Fruit fly (Drosophila melanogaster) whole organism, embryonic: ENCODE measurements around the gene CG17224.
A peak's percentile ranks its signal among the peaks of the same experiment; 100 is the strongest.

Source experiments
- Abd-B ChIP-seq: fragments of 200-800 bp; sonication (Bioruptor generic); optimal IDR thresholded peaks from 2 replicates; lab custom pipeline; 2018; ENCODE audit warnings: missing biosample characterization, mild to moderate bottlenecking, missing genetic modification characterization, moderate library complexity
- BEAF-32 ChIP-seq: fragments of 200-800 bp; sonication (Bioruptor generic); optimal IDR thresholded peaks from 3 replicates; lab custom pipeline; 2017; ENCODE audit warnings: missing biosample characterization, missing genetic modification characterization, mild to moderate bottlenecking, moderate library complexity, missing genetic modification reagents
- CG1024 ChIP-seq: fragments of 200-800 bp; sonication (Bioruptor generic); IDR thresholded peaks from 2 replicates; pipeline ENCODE4 v1.3.6; 2022; ENCODE audit warnings: missing biosample characterization, missing genetic modification characterization
- CG10366 ChIP-seq: fragments of 200-800 bp; sonication (Bioruptor generic); IDR thresholded peaks from 2 replicates; pipeline ENCODE4 v1.3.6; 2022; ENCODE audit warnings: missing biosample characterization, missing genetic modification characterization
- CG10959 ChIP-seq: fragments of 200-800 bp; sonication (Bioruptor generic); IDR thresholded peaks from 2 replicates; pipeline ENCODE4 v1.3.6; 2022; ENCODE audit warnings: missing biosample characterization, missing genetic modification characterization
- CG11696 ChIP-seq: fragments of 200-800 bp; sonication (Bioruptor generic); IDR thresholded peaks from 2 replicates; pipeline ENCODE4 v1.3.6; 2022; ENCODE audit warnings: missing biosample characterization, missing genetic modification characterization
- CG12104 ChIP-seq: fragments of 200-800 bp; sonication (Bioruptor generic); optimal IDR thresholded peaks from 3 replicates; lab custom pipeline; 2016; ENCODE audit warnings: missing biosample characterization, missing genetic modification characterization
- CG12155 ChIP-seq: fragments of 200-800 bp; sonication (Bioruptor generic); optimal IDR thresholded peaks from 3 replicates; lab custom pipeline; 2016; ENCODE audit warnings: missing biosample characterization, missing genetic modification characterization
- CG12236 ChIP-seq: fragments of 200-800 bp; sonication (Bioruptor generic); optimal IDR thresholded peaks from 2 replicates; lab custom pipeline; 2016; ENCODE audit warnings: missing biosample characterization, missing genetic modification characterization
- CG14860 ChIP-seq: fragments of 200-800 bp; sonication (Bioruptor generic); IDR thresholded peaks from 3 replicates; pipeline ENCODE4 v1.3.6; 2022; ENCODE audit warnings: missing biosample characterization, missing genetic modification characterization; ENCODE audit not compliant: partially characterized antibody
- CG15601 ChIP-seq: fragments of 200-800 bp; sonication (Bioruptor generic); optimal IDR thresholded peaks from 3 replicates; lab custom pipeline; 2019; ENCODE audit warnings: missing biosample characterization, mild to moderate bottlenecking, missing genetic modification characterization, moderate library complexity
- CG17359 ChIP-seq: fragments of 200-800 bp; sonication (Bioruptor generic); optimal IDR thresholded peaks from 3 replicates; lab custom pipeline; 2018; ENCODE audit warnings: missing biosample characterization, mild to moderate bottlenecking, missing genetic modification characterization, moderate library complexity
- CG17385 ChIP-seq: fragments of 200-800 bp; sonication (Bioruptor generic); optimal IDR thresholded peaks from 3 replicates; lab custom pipeline; 2018; ENCODE audit warnings: missing biosample characterization, mild to moderate bottlenecking, missing genetic modification characterization
- CG30020 ChIP-seq: fragments of 200-800 bp; optimal IDR thresholded peaks from 2 replicates; lab custom pipeline; 2019; ENCODE audit warnings: missing biosample characterization, mild to moderate bottlenecking, missing genetic modification characterization, moderate library complexity
- CG32767 ChIP-seq: fragments of 200-800 bp; sonication (Bioruptor generic); IDR thresholded peaks from 2 replicates; pipeline ENCODE4 v1.3.6; 2022; ENCODE audit warnings: missing biosample characterization, missing genetic modification characterization
- CG32772 ChIP-seq: fragments of 200-800 bp; sonication (Bioruptor generic); IDR thresholded peaks from 2 replicates; pipeline ENCODE4 v1.3.6; 2022; ENCODE audit warnings: missing biosample characterization, missing genetic modification characterization
- CG3726 ChIP-seq: fragments of 200-800 bp; sonication (Bioruptor generic); IDR thresholded peaks from 3 replicates; pipeline ENCODE4, ENCODE4 v1.3.6; 2022; ENCODE audit warnings: missing biosample characterization, missing genetic modification characterization
- CG4820 ChIP-seq: fragments of 200-800 bp; sonication (Bioruptor generic); optimal IDR thresholded peaks from 3 replicates; lab custom pipeline; 2016; ENCODE audit warnings: missing biosample characterization, missing genetic modification characterization
- CG6765 ChIP-seq: fragments of 200-800 bp; sonication (Bioruptor generic); optimal IDR thresholded peaks from 3 replicates; lab custom pipeline; 2017; ENCODE audit warnings: missing biosample characterization, mild to moderate bottlenecking, missing genetic modification characterization
- CG9817 ChIP-seq: fragments of 200-800 bp; sonication (Bioruptor generic); optimal IDR thresholded peaks from 2 replicates; lab custom pipeline; 2018; ENCODE audit warnings: missing biosample characterization, mild to moderate bottlenecking, missing genetic modification characterization, moderate library complexity
- CG9932 ChIP-seq: fragments of 200-800 bp; sonication (Bioruptor generic); IDR thresholded peaks from 2 replicates; pipeline ENCODE4 v1.3.6; 2022; ENCODE audit warnings: missing biosample characterization, missing genetic modification characterization
- Camta ChIP-seq: fragments of 200-800 bp; sonication (Bioruptor generic); optimal IDR thresholded peaks from 2 replicates; lab custom pipeline; 2016; ENCODE audit warnings: missing biosample characterization, missing genetic modification characterization
- Dp ChIP-seq: fragments of 200-800 bp; sonication (Bioruptor generic); optimal IDR thresholded peaks from 2 replicates; lab custom pipeline; 2018; ENCODE audit warnings: missing biosample characterization, mild to moderate bottlenecking, missing genetic modification characterization, moderate library complexity
- Fer1 ChIP-seq: fragments of 200-800 bp; sonication (Bioruptor generic); optimal IDR thresholded peaks from 2 replicates; lab custom pipeline; 2017; ENCODE audit warnings: missing biosample characterization, mild to moderate bottlenecking, missing genetic modification characterization
- Fer2 ChIP-seq: fragments of 200-800 bp; sonication (Bioruptor generic); optimal IDR thresholded peaks from 2 replicates; lab custom pipeline; 2018; ENCODE audit warnings: missing biosample characterization, mild to moderate bottlenecking, missing genetic modification characterization, moderate library complexity
- Fer3 ChIP-seq: fragments of 200-800 bp; sonication (Bioruptor generic); optimal IDR thresholded peaks from 2 replicates; lab custom pipeline; 2018; ENCODE audit warnings: missing biosample characterization, mild to moderate bottlenecking, missing genetic modification characterization, moderate library complexity
- HHEX ChIP-seq: fragments of 200-800 bp; sonication (Bioruptor generic); optimal IDR thresholded peaks from 3 replicates; lab custom pipeline; 2017; ENCODE audit warnings: missing biosample characterization, mild to moderate bottlenecking, missing genetic modification characterization, missing genetic modification reagents
- Hr78 ChIP-seq, 2 experiments: fragments of 200-800 bp in 1 of 2; fragments of >200 bp in 1 of 2; sonication (Bioruptor generic) in 1 of 2; optimal IDR thresholded peaks; 2 replicates each; lab custom pipeline; 2017 to 2019; ENCODE audit warnings: missing biosample characterization in 2 of 2, missing genetic modification characterization in 2 of 2, mild to moderate bottlenecking in 1 of 2, moderate library complexity in 1 of 2
- Med ChIP-seq: fragments of 200-800 bp; sonication (Bioruptor generic); peaks from one replicate; lab custom pipeline; 2016; ENCODE audit warnings: missing biosample characterization, missing genetic modification characterization, mild to moderate bottlenecking, inconsistent platforms, moderate library complexity
- NC2α ChIP-seq: fragments of 200-800 bp; sonication (Bioruptor generic); optimal IDR thresholded peaks from 2 replicates; lab custom pipeline; 2016; ENCODE audit warnings: missing biosample characterization, missing genetic modification characterization
- Oaz ChIP-seq: fragments of 200-800 bp; sonication (Bioruptor generic); IDR thresholded peaks from 2 replicates; pipeline ENCODE4 v1.3.6; 2022; ENCODE audit warnings: missing biosample characterization, missing genetic modification characterization
- Scr ChIP-seq: fragments of 200-800 bp; sonication (Bioruptor generic); IDR thresholded peaks from 2 replicates; pipeline ENCODE4 v1.3.6; 2022; ENCODE audit warnings: missing biosample characterization, missing genetic modification characterization; ENCODE audit not compliant: partially characterized antibody
- Xrp1 ChIP-seq: fragments of 200-800 bp; sonication (Bioruptor generic); IDR thresholded peaks from 2 replicates; pipeline ENCODE4 v1.3.6; 2022; ENCODE audit warnings: missing biosample characterization, missing genetic modification characterization
- ap ChIP-seq: fragments of 200-800 bp; sonication (Bioruptor generic); IDR thresholded peaks from 2 replicates; pipeline ENCODE4 v1.3.6; 2022; ENCODE audit warnings: missing biosample characterization, missing genetic modification characterization
- croc ChIP-seq: fragments of 200-800 bp; sonication (Bioruptor generic); conservative IDR thresholded peaks from 3 replicates; pipeline ENCODE4 v1.3.6; 2022; ENCODE audit warnings: missing biosample characterization, missing genetic modification characterization
- crol ChIP-seq: fragments of 200-800 bp; sonication (Bioruptor generic); IDR thresholded peaks from 2 replicates; pipeline ENCODE4 v1.3.6; 2022; ENCODE audit warnings: missing biosample characterization, missing genetic modification characterization
- ems ChIP-seq: fragments of 200-800 bp; sonication (Bioruptor generic); optimal IDR thresholded peaks from 3 replicates; lab custom pipeline; 2016; ENCODE audit warnings: missing biosample characterization, missing genetic modification characterization
- fd96Cb ChIP-seq: fragments of 200-800 bp; sonication (Bioruptor generic); optimal IDR thresholded peaks from 2 replicates; lab custom pipeline; 2018; ENCODE audit warnings: missing biosample characterization, mild to moderate bottlenecking, missing genetic modification characterization, moderate library complexity
- gem ChIP-seq: fragments of 200-800 bp; sonication (Bioruptor generic); optimal IDR thresholded peaks from 2 replicates; lab custom pipeline; 2019; ENCODE audit warnings: missing biosample characterization, mild to moderate bottlenecking, missing genetic modification characterization, moderate library complexity
- inv ChIP-seq: fragments of 200-800 bp; sonication (Bioruptor generic); IDR thresholded peaks from 2 replicates; pipeline ENCODE4 v1.3.6; 2022; ENCODE audit warnings: missing biosample characterization, missing genetic modification characterization; ENCODE audit not compliant: partially characterized antibody
- ken ChIP-seq: fragments of 200-800 bp; sonication (Bioruptor generic); IDR thresholded peaks from 3 replicates; pipeline ENCODE4 v1.3.6; 2022; ENCODE audit warnings: missing biosample characterization, missing genetic modification characterization
- nau ChIP-seq: fragments of 200-800 bp; sonication (Bioruptor generic); optimal IDR thresholded peaks from 3 replicates; lab custom pipeline; 2017; ENCODE audit warnings: missing biosample characterization, mild to moderate bottlenecking, missing genetic modification characterization, missing genetic modification reagents
- nom ChIP-seq: fragments of 200-800 bp; sonication (Bioruptor generic); optimal IDR thresholded peaks from 2 replicates; lab custom pipeline; 2017; ENCODE audit warnings: missing biosample characterization, missing genetic modification characterization, mild to moderate bottlenecking, moderate library complexity, missing genetic modification reagents
- pho ChIP-seq: fragments of 200-800 bp; sonication (Bioruptor generic); optimal IDR thresholded peaks from 2 replicates; lab custom pipeline; 2016; ENCODE audit warnings: missing biosample characterization, missing genetic modification characterization
- phol ChIP-seq: fragments of 200-800 bp; sonication (Bioruptor generic); optimal IDR thresholded peaks from 3 replicates; lab custom pipeline; 2018; ENCODE audit warnings: missing biosample characterization, mild to moderate bottlenecking, missing genetic modification characterization, moderate library complexity
- schlank ChIP-seq: fragments of 200-800 bp; sonication (Bioruptor generic); optimal IDR thresholded peaks from 2 replicates; lab custom pipeline; 2018; ENCODE audit warnings: missing biosample characterization, mild to moderate bottlenecking, missing genetic modification characterization
- shn ChIP-seq: fragments of 200-800 bp; sonication (Bioruptor generic); optimal IDR thresholded peaks from 3 replicates; lab custom pipeline; 2016; ENCODE audit warnings: missing biosample characterization, missing genetic modification characterization
- slp2 ChIP-seq: fragments of 200-800 bp; sonication (Bioruptor generic); optimal IDR thresholded peaks from 2 replicates; lab custom pipeline; 2016; ENCODE audit warnings: missing biosample characterization, missing genetic modification characterization
- sqz ChIP-seq: fragments of 200-800 bp; sonication (Bioruptor generic); optimal IDR thresholded peaks from 3 replicates; lab custom pipeline; 2018; ENCODE audit warnings: missing biosample characterization, mild to moderate bottlenecking, missing genetic modification characterization
- tgo ChIP-seq: fragments of 200-800 bp; sonication (Bioruptor generic); IDR thresholded peaks from 3 replicates; pipeline ENCODE4 v1.3.6; 2022; ENCODE audit warnings: missing biosample characterization, missing genetic modification characterization
- tin ChIP-seq: fragments of 200-800 bp; sonication (Bioruptor generic); optimal IDR thresholded peaks from 3 replicates; lab custom pipeline; 2016; ENCODE audit warnings: missing biosample characterization, missing genetic modification characterization
- vvl ChIP-seq: fragments of 200-800 bp; sonication (Bioruptor generic); IDR thresholded peaks from 2 replicates; pipeline ENCODE4 v1.3.6; 2022; ENCODE audit warnings: missing biosample characterization, missing genetic modification characterization

Gene CG17224

dm6 chr2L:3012780-3013179 is 5.3 kb downstream of the CG17224 start (continued):
- TF ChIP-seq Oaz (GFP tag; lab: Robert Waterston, UW) (no peak), CG11696 (no peak), tgo (no peak), phol (tag; lab: Kevin White, UChicago) (peak; percentile 47), Camta (GFP tag; lab: Kevin White, UChicago) (no peak), Med (GFP tag; lab: Kevin White, UChicago) (peak; percentile 21), CG32767 (GFP tag; lab: Robert Waterston, UW) (no peak), vvl (GFP tag; lab: Robert Waterston, UW) (peak; percentile 56; the same call in 1 of the 2 replicates), Fer1 (no peak), shn (GFP tag; lab: Kevin White, UChicago) (no peak), CG10959 (GFP tag; lab: Robert Waterston, UW) (0 out of 2 replicates have a peak, but pooled peaks have one; percentile 7), nom (GFP tag; lab: Kevin White, UChicago) (no peak), CG12155 (GFP tag; lab: Kevin White, UChicago) (no peak), ap (GFP tag; lab: Robert Waterston, UW) (0 out of 2 replicates have a peak, but pooled peaks have one; percentile 33), CG12104 (no peak), nau (GFP tag; lab: Kevin White, UChicago) (no peak), NC2α (GFP tag; lab: Kevin White, UChicago) (no peak), HHEX (GFP tag; lab: Kevin White, UChicago) (no peak), ken (GFP tag; lab: Robert Waterston, UW) (peak; percentile 38; the same call in 1 of the 3 replicates), CG6765 (GFP tag; lab: Kevin White, UChicago) (no peak), crol (GFP tag; lab: Robert Waterston, UW) (no peak), schlank (no peak), inv (GFP tag; lab: Robert Waterston, UW) (no peak), CG9932 (GFP tag; lab: Robert Waterston, UW) (no peak), CG30020 (tag; lab: Kevin White, UChicago) (no peak), croc (no peak), fd96Cb (peak; percentile 32), CG12236 (no peak), CG17359 (tag; lab: Kevin White, UChicago) (no peak), BEAF-32 (GFP tag; lab: Kevin White, UChicago) (no peak), Hr78 (GFP tag; optimal IDR thresholded peaks at IDR 0.05; lab: Kevin White, UChicago) (no peak), pho (no peak), CG9817 (tag; lab: Kevin White, UChicago) (no peak), tin (GFP tag; lab: Kevin White, UChicago) (peak; percentile 34), gem (tag; lab: Kevin White, UChicago) (no peak), Scr (GFP tag; lab: Robert Waterston, UW) (no peak), CG32772 (GFP tag; lab: Robert Waterston, UW) (0 out of 2 replicates have a peak, but pooled peaks have one; percentile 27), CG3726 (GFP tag; lab: Robert Waterston, UW) (no peak), CG17385 (GFP tag; lab: Kevin White, UChicago) (no peak), CG10366 (GFP tag; lab: Robert Waterston, UW) (peak; percentile 14; the same call in 1 of the 2 replicates), ems (GFP tag; lab: Kevin White, UChicago) (no peak)

- TF ChIP-seq Fer2 (tag; lab: Kevin White, UChicago): no peak
- no peak for TF ChIP-seq Abd-B (GFP tag; lab: Kevin White, UChicago)
- peak; percentile 47 for TF ChIP-seq nom (GFP tag; lab: Kevin White, UChicago)
- 0 out of 2 replicates have a peak, but pooled peaks have one; percentile 18 for TF ChIP-seq Xrp1 (GFP tag; lab: Robert Waterston, UW)
- no peak for TF ChIP-seq Fer3 (tag; lab: Kevin White, UChicago)
- no peak for TF ChIP-seq CG15601 (tag; lab: Kevin White, UChicago)
- no peak for TF ChIP-seq CG1024
- no peak for TF ChIP-seq CG14860 (GFP tag; lab: Robert Waterston, UW)
- TF ChIP-seq sqz (GFP tag; lab: Kevin White, UChicago): no peak
- TF ChIP-seq slp2 (GFP tag; lab: Kevin White, UChicago): no peak
- TF ChIP-seq CG4820 (GFP tag; lab: Kevin White, UChicago): no peak
- no peak for TF ChIP-seq Dp (GFP tag; lab: Kevin White, UChicago)
Observed at dm6 chr2L:3011484-3011883, 6.6 kb downstream of the CG17224 start.
